Fruit fly (Drosophila melanogaster): ENCODE data around the gene para.
A peak's percentile ranks its signal among the peaks of the same experiment; 100 is the strongest.

para gene

dm6 chrX:16579978-16580377 is 47.1 kb upstream of the para start (continued):
- no peak for TF ChIP-seq CG8388 (GFP tag; optimal IDR thresholded peaks at IDR 0.05)

- TF ChIP-seq wor (GFP tag; IDR thresholded peaks at IDR 0.05) (no peak), z (GFP tag; IDR thresholded peaks at IDR 0.05) (no peak), CG6254 (GFP tag; optimal IDR thresholded peaks at IDR 0.05) (no peak), unc-4 (GFP tag; IDR thresholded peaks at IDR 0.05; ENCODE audit: partially characterized antibody) (no peak), dmrt11E (tag; optimal IDR thresholded peaks at IDR 0.05) (no peak), CG10366 (GFP tag; IDR thresholded peaks at IDR 0.05) (no peak), CG31365 (tag; optimal IDR thresholded peaks at IDR 0.05) (no peak), dysf (GFP tag; IDR thresholded peaks at IDR 0.05) (no peak), en (GFP tag; optimal IDR thresholded peaks at IDR 0.05) (no peak), az2 (GFP tag; optimal IDR thresholded peaks at IDR 0.05) (no peak), CG4730 (GFP tag; IDR thresholded peaks at IDR 0.05) (no peak), gt (GFP tag; IDR thresholded peaks at IDR 0.05) (no peak), Mes4 (GFP tag; optimal IDR thresholded peaks at IDR 0.05) (no peak), Doc3 (GFP tag; IDR thresholded peaks at IDR 0.05; ENCODE audit: partially characterized antibody) (no peak)
Measured at dm6 chrX:16575097-16575496, 42.2 kb upstream of the para start.

- TF ChIP-seq CG18011 (GFP tag; optimal IDR thresholded peaks at IDR 0.05): peak; percentile 92
- TF ChIP-seq emc (GFP tag; optimal IDR thresholded peaks at IDR 0.05): no peak
Measured at dm6 chrX:16574114-16574513, 41.2 kb upstream of the para start.

- TF ChIP-seq CG12236 (GFP tag; optimal IDR thresholded peaks at IDR 0.05): no peak
- peak; percentile 53 for TF ChIP-seq CG3281 (GFP tag; optimal IDR thresholded peaks at IDR 0.05)
- TF ChIP-seq CG10209 (GFP tag; optimal IDR thresholded peaks at IDR 0.05): peak; percentile 30
- peak; percentile 19 for TF ChIP-seq dmrt11E (tag; optimal IDR thresholded peaks at IDR 0.05)
- TF ChIP-seq Fer1 (GFP tag; optimal IDR thresholded peaks at IDR 0.05): peak; percentile 75
- TF ChIP-seq Meics (GFP tag; optimal IDR thresholded peaks at IDR 0.05): peak; percentile 63
- peak; percentile 31 for TF ChIP-seq CG7556 (GFP tag; optimal IDR thresholded peaks at IDR 0.05)
- TF ChIP-seq repo (GFP tag; optimal IDR thresholded peaks at IDR 0.05): no peak
- peak; percentile 41 for TF ChIP-seq CG7987 (GFP tag; optimal IDR thresholded peaks at IDR 0.05)
- peak; percentile 63 for TF ChIP-seq Vsx1 (GFP tag; optimal IDR thresholded peaks at IDR 0.05)
- TF ChIP-seq fd3F (GFP tag; optimal IDR thresholded peaks at IDR 0.05): peak; percentile 22
- peak; percentile 5 for TF ChIP-seq CG12942 (GFP tag; optimal IDR thresholded peaks at IDR 0.05)
- no peak for TF ChIP-seq maf-S (GFP tag; optimal IDR thresholded peaks at IDR 0.05)
- peak; percentile 62 for TF ChIP-seq CG13296 (GFP tag; optimal IDR thresholded peaks at IDR 0.05)
- peak; percentile 39 for TF ChIP-seq CG33557 (GFP tag; optimal IDR thresholded peaks at IDR 0.05)
- TF ChIP-seq CG7786 (GFP tag; optimal IDR thresholded peaks at IDR 0.05): no peak
- peak; percentile 10 for TF ChIP-seq CG10543 (GFP tag; optimal IDR thresholded peaks at IDR 0.05)
- peak; percentile 65 for TF ChIP-seq BtbVII (GFP tag; optimal IDR thresholded peaks at IDR 0.05)
- peak; percentile 5 for TF ChIP-seq B-H2 (GFP tag; optimal IDR thresholded peaks at IDR 0.05)
- 0 out of 3 replicates have a peak, but pooled peaks have one; percentile 38 for TF ChIP-seq CG11695 (GFP tag; IDR thresholded peaks at IDR 0.05)
- TF ChIP-seq CG11504 (tag; optimal IDR thresholded peaks at IDR 0.05): peak; percentile 1
- TF ChIP-seq CHES-1-like (GFP tag; optimal IDR thresholded peaks at IDR 0.05): peak; percentile 21
- TF ChIP-seq CG17568 (GFP tag; optimal IDR thresholded peaks at IDR 0.05): peak; percentile 71
- peak; percentile 7 for TF ChIP-seq jumu (GFP tag; optimal IDR thresholded peaks at IDR 0.05)
- no peak for TF ChIP-seq CG3065 (GFP tag; optimal IDR thresholded peaks at IDR 0.05)
- TF ChIP-seq CG12744 (GFP tag; optimal IDR thresholded peaks at IDR 0.05): peak; percentile 6
- no peak for TF ChIP-seq Side (GFP tag; optimal IDR thresholded peaks at IDR 0.05)
- 0 out of 2 replicates have a peak, but pooled peaks have one; percentile 26 for TF ChIP-seq CG11247 (GFP tag; IDR thresholded peaks at IDR 0.05)
- TF ChIP-seq tup (GFP tag; optimal IDR thresholded peaks at IDR 0.05): peak; percentile 43
- TF ChIP-seq CG18599 (GFP tag; optimal IDR thresholded peaks at IDR 0.05): peak; percentile 64
Measured at dm6 chrX:16573659-16574058, 40.8 kb upstream of the para start.

All from whole organism, embryonic.